Fruit fly (Drosophila melanogaster): Measurements from ENCODE around the gene CG33986.

The CG33986 gene

DNA sequence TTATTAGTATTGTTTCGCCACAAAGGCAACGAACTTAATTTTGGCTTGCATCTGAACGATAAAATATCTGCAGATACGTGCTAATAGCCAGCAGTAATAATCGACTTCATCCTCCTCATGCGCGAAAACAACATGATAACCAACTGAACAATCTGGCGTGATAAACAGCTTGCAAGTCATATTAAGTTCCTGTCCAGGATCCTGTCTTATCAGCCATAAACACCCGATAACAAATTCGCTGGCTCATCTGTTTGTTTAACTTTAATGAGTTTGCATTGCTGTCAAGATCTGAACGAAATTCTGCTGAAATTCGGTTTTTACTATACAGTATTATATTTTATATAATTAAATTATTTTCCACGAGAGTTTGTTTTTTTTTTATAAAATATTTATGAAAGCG lies 11.8 kb downstream of the CG33986 start:
- TF ChIP-seq rn (GFP tag; IDR thresholded peaks at IDR 0.05) = no peak
- TF ChIP-seq CG10348 (GFP tag; IDR thresholded peaks at IDR 0.05) = no peak
- TF ChIP-seq Ets98B (GFP tag; IDR thresholded peaks at IDR 0.05) = no peak
- TF ChIP-seq Pif1A (GFP tag; optimal IDR thresholded peaks at IDR 0.05) = no peak
- TF ChIP-seq CG34367 (tag; optimal IDR thresholded peaks at IDR 0.05) = no peak
- no peak for TF ChIP-seq Pif1B (GFP tag; optimal IDR thresholded peaks at IDR 0.05)

DNA sequence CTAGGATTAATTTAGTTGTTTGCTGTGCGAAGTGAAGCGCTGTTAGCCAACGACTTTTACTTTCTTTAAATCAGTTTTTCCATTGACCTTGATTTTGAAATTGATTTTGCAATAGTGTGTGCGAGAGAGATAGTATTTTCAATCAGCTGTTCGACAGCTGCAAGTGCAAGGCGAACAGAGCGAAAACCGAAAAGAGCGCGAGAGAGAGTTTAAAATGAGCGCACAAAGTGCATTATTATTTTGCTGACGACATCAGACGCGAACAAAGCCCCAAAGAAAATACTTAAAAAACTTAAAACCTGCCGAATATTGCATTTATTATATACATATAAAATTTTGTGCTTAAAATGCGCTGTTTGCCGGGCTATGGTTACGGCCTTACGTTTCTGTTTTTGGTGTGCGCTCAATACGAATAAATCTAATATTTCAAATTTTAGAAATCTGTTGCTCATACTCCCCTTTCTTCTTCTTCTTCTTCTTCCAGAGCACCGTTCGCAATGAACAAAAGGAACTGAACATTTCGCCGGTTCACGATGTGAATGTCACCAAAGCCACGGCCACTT lies 13.3 kb downstream of the CG33986 start:
- TF ChIP-seq Pif1B (GFP tag; optimal IDR thresholded peaks at IDR 0.05) (peak; percentile 32), CG10348 (GFP tag; IDR thresholded peaks at IDR 0.05) (no peak), CG15710 (tag; optimal IDR thresholded peaks at IDR 0.05) (peak; percentile 2), EcR (GFP tag; optimal IDR thresholded peaks at IDR 0.05) (peak; percentile 68)

dm6 chr3L:15510787-15511186 lies 14.3 kb downstream of the CG33986 start, which contains the start of gene MsrA:
Gene MsrA (plus strand): TSS chr3L:15511052.
- TF ChIP-seq CG8301 (tag; optimal IDR thresholded peaks at IDR 0.05) (no peak), CG17806 (tag; optimal IDR thresholded peaks at IDR 0.05) (no peak), gl (tag; optimal IDR thresholded peaks at IDR 0.05) (peak; percentile 18), rn (GFP tag; IDR thresholded peaks at IDR 0.05) (no peak), CG32121 (GFP tag; IDR thresholded peaks at IDR 0.05) (no peak), CG8159 (tag; optimal IDR thresholded peaks at IDR 0.05) (no peak), EcR (GFP tag; optimal IDR thresholded peaks at IDR 0.05) (peak; percentile 1), CG9948 (tag; optimal IDR thresholded peaks at IDR 0.05) (no peak), CG15710 (tag; optimal IDR thresholded peaks at IDR 0.05) (no peak), Pif1A (GFP tag; optimal IDR thresholded peaks at IDR 0.05) (peak; percentile 9), Pif1B (GFP tag; optimal IDR thresholded peaks at IDR 0.05) (peak; percentile 15), CG12605 (GFP tag; IDR thresholded peaks at IDR 0.05) (peak; percentile 30; the same call in 1 of the 2 replicates), CG34367 (tag; optimal IDR thresholded peaks at IDR 0.05) (no peak)

- TF ChIP-seq CG32121 (GFP tag; IDR thresholded peaks at IDR 0.05) = no peak
- no peak for TF ChIP-seq CG15710 (tag; optimal IDR thresholded peaks at IDR 0.05)
Measured at dm6 chr3L:15509398-15509797, 15.7 kb downstream of the CG33986 start, which contains the start of the genes gdl and gdl-ORF39. Gene gdl (plus strand): TSS chr3L:15509445. Gene gdl-ORF39 (plus strand): TSS chr3L:15509445.

- TF ChIP-seq CG34367 (tag; optimal IDR thresholded peaks at IDR 0.05) = no peak
- no peak for TF ChIP-seq D1 (tag; optimal IDR thresholded peaks at IDR 0.05)
- no peak for TF ChIP-seq CG13204 (GFP tag; optimal IDR thresholded peaks at IDR 0.05)
- no peak for TF ChIP-seq CG32121 (GFP tag; IDR thresholded peaks at IDR 0.05)
- no peak for TF ChIP-seq fd96Ca (GFP tag; IDR thresholded peaks at IDR 0.05)
- TF ChIP-seq CG4496 (GFP tag; IDR thresholded peaks at IDR 0.05) = no peak
- no peak for TF ChIP-seq CG10348 (GFP tag; IDR thresholded peaks at IDR 0.05)
- no peak for TF ChIP-seq CG12605 (GFP tag; IDR thresholded peaks at IDR 0.05)
- TF ChIP-seq CG17806 (tag; optimal IDR thresholded peaks at IDR 0.05) = no peak
- no peak for TF ChIP-seq Snoo (tag; optimal IDR thresholded peaks at IDR 0.05)
- TF ChIP-seq Ets98B (GFP tag; IDR thresholded peaks at IDR 0.05) = no peak
- no peak for TF ChIP-seq gl (tag; optimal IDR thresholded peaks at IDR 0.05)
Measured at dm6 chr3L:15508750-15509149, 16.3 kb downstream of the CG33986 start, which contains the start of gene Z600. Gene Z600 (plus strand): TSS chr3L:15509061.

- TF ChIP-seq D1 (tag; optimal IDR thresholded peaks at IDR 0.05) = peak; percentile 97
- TF ChIP-seq fd96Ca (GFP tag; IDR thresholded peaks at IDR 0.05) = no peak; the same call in 2 of the 3 replicates
- TF ChIP-seq CG32121 (GFP tag; IDR thresholded peaks at IDR 0.05) = peak; percentile 97
- TF ChIP-seq CG15710 (tag; optimal IDR thresholded peaks at IDR 0.05) = peak; percentile 98
- peak; percentile 98 for TF ChIP-seq CG4496 (GFP tag; IDR thresholded peaks at IDR 0.05)
- TF ChIP-seq CG8301 (tag; optimal IDR thresholded peaks at IDR 0.05) = peak; percentile 98
- peak; percentile 98 for TF ChIP-seq Ets98B (GFP tag; IDR thresholded peaks at IDR 0.05)
- TF ChIP-seq gl (tag; optimal IDR thresholded peaks at IDR 0.05) = peak; percentile 98
- peak; percentile 96 for TF ChIP-seq CG9948 (tag; optimal IDR thresholded peaks at IDR 0.05)
- peak; percentile 92 for TF ChIP-seq EcR (GFP tag; optimal IDR thresholded peaks at IDR 0.05)
- peak; percentile 99 for TF ChIP-seq Pif1A (GFP tag; optimal IDR thresholded peaks at IDR 0.05)
- TF ChIP-seq CG10348 (GFP tag; IDR thresholded peaks at IDR 0.05) = no peak
- peak; percentile 95 for TF ChIP-seq CG13204 (GFP tag; optimal IDR thresholded peaks at IDR 0.05)
- peak; percentile 99 for TF ChIP-seq Snoo (tag; optimal IDR thresholded peaks at IDR 0.05)
- TF ChIP-seq CG34367 (tag; optimal IDR thresholded peaks at IDR 0.05) = peak; percentile 98
- peak; percentile 97 for TF ChIP-seq CG14655 (GFP tag; optimal IDR thresholded peaks at IDR 0.05)
- peak; percentile 98 for TF ChIP-seq CG17806 (tag; optimal IDR thresholded peaks at IDR 0.05)
- peak; percentile 99 for TF ChIP-seq Pif1B (GFP tag; optimal IDR thresholded peaks at IDR 0.05)
- TF ChIP-seq CG12605 (GFP tag; IDR thresholded peaks at IDR 0.05) = peak; percentile 97
- TF ChIP-seq CG8159 (tag; optimal IDR thresholded peaks at IDR 0.05) = peak; percentile 98
- TF ChIP-seq rn (GFP tag; IDR thresholded peaks at IDR 0.05) = no peak; the same call in 1 of the 2 replicates
Measured at dm6 chr3L:15508233-15508632, 16.8 kb downstream of the CG33986 start, which contains the start of gene CG7841. Gene CG7841 (minus strand): TSS chr3L:15508252.
